Fruit fly (Drosophila melanogaster): ENCODE results near the gene Or85b.

dm6 chr3R:8467819-8468421 is 43.2 kb downstream of the Or85b start:
- TF ChIP-seq usp (GFP tag; optimal IDR thresholded peaks at IDR 0.05), result no peak
- TF ChIP-seq psq (optimal IDR thresholded peaks at IDR 0.05), result no peak
- no peak for TF ChIP-seq Dll (optimal IDR thresholded peaks at IDR 0.05)
- TF ChIP-seq CG8478 (optimal IDR thresholded peaks at IDR 0.05), result no peak
- no peak for TF ChIP-seq EcR (GFP tag; optimal IDR thresholded peaks at IDR 0.05)
- no peak for TF ChIP-seq pan (optimal IDR thresholded peaks at IDR 0.05)
